Worm (Caenorhabditis elegans): ENCODE results near the gene T25F10.4.

T25F10.4 gene

ce11 chrV:6736877-6737276, 25.4 kb downstream of the T25F10.4 start:
- TF ChIP-seq blmp-1 (tag; optimal IDR thresholded peaks at IDR 0.05; ENCODE audit: insufficient read depth) (peak; percentile 94), lin-13 (GFP tag; optimal IDR thresholded peaks at IDR 0.05) (no peak), nhr-25 (tag; optimal IDR thresholded peaks at IDR 0.05) (peak; percentile 56), lsy-2 (tag; optimal IDR thresholded peaks at IDR 0.05) (no peak), mdl-1 (tag; optimal IDR thresholded peaks at IDR 0.05) (no peak)

- TF ChIP-seq gmeb-1 (tag; optimal IDR thresholded peaks at IDR 0.05) (no peak), nhr-25 (tag; optimal IDR thresholded peaks at IDR 0.05) (peak; percentile 51)
These were observed 26.2 kb downstream of the T25F10.4 start for ce11 chrV:6736108-6736507.

- no peak for TF ChIP-seq nhr-21 (tag; optimal IDR thresholded peaks at IDR 0.05)
- no peak for TF ChIP-seq lsy-2 (tag; optimal IDR thresholded peaks at IDR 0.05)
- TF ChIP-seq peb-1 (tag; optimal IDR thresholded peaks at IDR 0.05): no peak
- no peak for TF ChIP-seq ZK546.5 (tag; optimal IDR thresholded peaks at IDR 0.05)
- TF ChIP-seq elt-1 (tag; optimal IDR thresholded peaks at IDR 0.05): no peak
- no peak for TF ChIP-seq nhr-25 (tag; optimal IDR thresholded peaks at IDR 0.05)
- TF ChIP-seq aly-2 (tag; optimal IDR thresholded peaks at IDR 0.05): no peak
- no peak for TF ChIP-seq F13H6.1 (tag; optimal IDR thresholded peaks at IDR 0.05)
- no peak for TF ChIP-seq ceh-82 (tag; optimal IDR thresholded peaks at IDR 0.05)
- no peak for TF ChIP-seq R02D3.7 (tag; optimal IDR thresholded peaks at IDR 0.05)
These were observed 29.3 kb downstream of the T25F10.4 start, which contains the start of gene grl-8 for ce11 chrV:6732995-6733394. grl-8 (minus strand) TSS chrV:6733095.

ce11 chrV:6731594-6731993, 30.7 kb downstream of the T25F10.4 start, which contains the start of gene grl-9:
grl-9 (minus strand) TSS chrV:6731694.
- no peak for TF ChIP-seq fos-1 (tag; optimal IDR thresholded peaks at IDR 0.05)
- TF ChIP-seq nhr-23 (tag; optimal IDR thresholded peaks at IDR 0.05): no peak
- TF ChIP-seq lin-13 (GFP tag; optimal IDR thresholded peaks at IDR 0.05): no peak
- TF ChIP-seq ztf-1 (GFP tag; conservative IDR thresholded peaks at IDR 0.05): no peak
- no peak for TF ChIP-seq ztf-11 (tag; optimal IDR thresholded peaks at IDR 0.05)
- TF ChIP-seq nhr-77 (tag; optimal IDR thresholded peaks at IDR 0.05): no peak
- TF ChIP-seq ZK546.5 (tag; optimal IDR thresholded peaks at IDR 0.05): no peak
- TF ChIP-seq lin-11 (tag; optimal IDR thresholded peaks at IDR 0.05): no peak
- TF ChIP-seq skn-1 (tag; optimal IDR thresholded peaks at IDR 0.05): no peak

- TF ChIP-seq nhr-21 (tag; optimal IDR thresholded peaks at IDR 0.05) (no peak), alr-1 (tag; optimal IDR thresholded peaks at IDR 0.05) (no peak), sma-3 (GFP tag; optimal IDR thresholded peaks at IDR 0.05) (no peak), mdl-1 (tag; optimal IDR thresholded peaks at IDR 0.05) (no peak), mab-5 (tag; optimal IDR thresholded peaks at IDR 0.05) (no peak), nhr-23 (tag; optimal IDR thresholded peaks at IDR 0.05) (no peak), ZK546.5 (tag; optimal IDR thresholded peaks at IDR 0.05) (no peak), nhr-25 (tag; optimal IDR thresholded peaks at IDR 0.05) (no peak), zag-1 (tag; optimal IDR thresholded peaks at IDR 0.05) (no peak), Y55F3AM.14 (GFP tag; optimal IDR thresholded peaks at IDR 0.05) (no peak), egl-27 (tag; optimal IDR thresholded peaks at IDR 0.05) (no peak), ztf-4 (tag; optimal IDR thresholded peaks at IDR 0.05) (no peak), F13H6.1 (tag; optimal IDR thresholded peaks at IDR 0.05) (no peak), elt-1 (tag; optimal IDR thresholded peaks at IDR 0.05) (no peak), C34F6.9 (tag; optimal IDR thresholded peaks at IDR 0.05) (no peak), ama-1 (optimal IDR thresholded peaks at IDR 0.05) (no peak), skn-1 (tag; optimal IDR thresholded peaks at IDR 0.05) (no peak), lin-11 (tag; optimal IDR thresholded peaks at IDR 0.05) (no peak)
These were observed 35.0 kb downstream of the T25F10.4 start, which contains the start of gene ZC487.1 for ce11 chrV:6727222-6727621. ZC487.1 (plus strand) TSS chrV:6727522.

ce11 chrV:6726279-6726678, 36.0 kb downstream of the T25F10.4 start:
- TF ChIP-seq elt-1 (tag; optimal IDR thresholded peaks at IDR 0.05) (no peak), nhr-6 (tag; optimal IDR thresholded peaks at IDR 0.05) (no peak), skn-1 (tag; optimal IDR thresholded peaks at IDR 0.05) (no peak), mab-5 (tag; optimal IDR thresholded peaks at IDR 0.05) (peak; percentile 11), lin-11 (tag; optimal IDR thresholded peaks at IDR 0.05) (no peak), nhr-23 (tag; optimal IDR thresholded peaks at IDR 0.05) (no peak), zag-1 (tag; optimal IDR thresholded peaks at IDR 0.05) (no peak), sma-9 (GFP tag; optimal IDR thresholded peaks at IDR 0.05) (peak; percentile 1), sma-9 (tag; optimal IDR thresholded peaks at IDR 0.05) (no peak), sem-4 (tag; optimal IDR thresholded peaks at IDR 0.05) (no peak), nhr-129 (tag; optimal IDR thresholded peaks at IDR 0.05) (no peak)

Measured in whole organism, L2 larva.